1 fruit fly cellular context compared by ENCODE assay signal in the genomic region with DNA sequence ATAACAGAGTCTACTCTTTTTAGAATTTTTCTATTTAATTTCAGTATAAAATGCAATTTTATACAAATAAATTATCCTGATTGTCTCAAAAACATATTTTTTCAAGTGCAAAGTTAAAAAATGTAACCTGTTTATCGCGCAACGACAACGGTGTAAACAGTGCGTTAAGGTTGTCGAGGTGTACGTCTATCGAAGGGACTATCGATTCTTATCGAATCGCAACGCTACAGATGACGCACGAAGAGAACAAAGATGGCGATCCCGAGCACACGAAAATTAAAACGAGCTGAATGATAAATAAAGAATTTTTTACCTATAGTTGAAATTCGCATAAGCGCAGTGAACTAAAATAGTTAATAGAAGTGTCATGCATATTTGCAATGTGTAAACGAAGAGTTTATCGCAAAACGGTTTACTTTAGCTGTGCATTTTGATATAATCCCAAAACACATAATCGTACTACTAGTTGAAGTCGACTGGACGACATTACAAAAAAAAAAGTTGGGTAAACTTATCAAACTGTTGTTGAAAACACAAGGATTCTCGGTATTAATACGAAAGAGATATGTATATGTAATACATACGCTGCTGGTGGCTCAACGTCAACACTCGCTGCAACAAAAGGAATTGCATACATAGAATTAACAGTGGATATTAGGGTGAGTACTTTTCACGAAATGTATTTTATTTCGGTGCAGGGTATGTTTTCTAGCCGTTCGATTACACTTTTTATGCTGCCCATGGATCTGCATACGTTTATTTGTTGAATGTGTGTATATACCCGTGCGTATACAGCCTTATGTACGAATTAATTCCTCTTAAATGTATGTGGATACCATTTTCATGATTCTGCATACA.
TF ChIP-seq lines count a peak whose summit lies in the region.

A gene (plus strand): TSS at position 237 of the 858 bp plus-strand sequence.

TF ChIP-seq in whole organism, embryonic, 481 proteins besides CTCF, POLR2A, EP300 and RAD21 (continued from another document):
- TF ChIP-seq Gsc (GFP tag; IDR thresholded peaks at IDR 0.05; lab: Robert Waterston, UW) (no peak), kah (GFP tag; optimal IDR thresholded peaks at IDR 0.05; lab: Kevin White, UChicago) (peak; percentile 7), exex (tag; optimal IDR thresholded peaks at IDR 0.05; lab: Kevin White, UChicago) (no peak), CG34422 (GFP tag; IDR thresholded peaks at IDR 0.05; lab: Robert Waterston, UW) (peak; percentile 57; the same call in 2 of the 3 replicates), CG13123 (GFP tag; optimal IDR thresholded peaks at IDR 0.05; lab: Kevin White, UChicago) (peak; percentile 51), Elba2 (GFP tag; optimal IDR thresholded peaks at IDR 0.05; lab: Kevin White, UChicago) (no peak), Jarid2 (GFP tag; optimal IDR thresholded peaks at IDR 0.05; lab: Kevin White, UChicago) (no peak), Fer3 (tag; optimal IDR thresholded peaks at IDR 0.05; lab: Kevin White, UChicago) (peak; percentile 65), yki (optimal IDR thresholded peaks at IDR 0.05; lab: Kevin White, UChicago) (no peak), CG5953 (GFP tag; IDR thresholded peaks at IDR 0.05; lab: Robert Waterston, UW) (no peak), Rx (GFP tag; IDR thresholded peaks at IDR 0.05; lab: Robert Waterston, UW) (no peak; the same call in 1 of the 2 replicates), mam (GFP tag; optimal IDR thresholded peaks at IDR 0.05; lab: Kevin White, UChicago) (peak; percentile 70), sob (GFP tag; IDR thresholded peaks at IDR 0.05; lab: Robert Waterston, UW) (peak; percentile 62; the same call in 1 of the 2 replicates), croc (GFP tag; conservative IDR thresholded peaks at IDR 0.05; lab: Robert Waterston, UW) (no peak), gsb (GFP tag; IDR thresholded peaks at IDR 0.05; lab: Robert Waterston, UW) (no peak), grau (tag; optimal IDR thresholded peaks at IDR 0.05; lab: Kevin White, UChicago) (peak; percentile 69), CG8924 (tag; optimal IDR thresholded peaks at IDR 0.05; lab: Kevin White, UChicago) (peak; percentile 71), run (tag; optimal IDR thresholded peaks at IDR 0.05; lab: Kevin White, UChicago) (no peak), CG6854 (GFP tag; optimal IDR thresholded peaks at IDR 0.05; lab: Kevin White, UChicago) (peak; percentile 38), CG12659 (GFP tag; optimal IDR thresholded peaks at IDR 0.05; lab: Kevin White, UChicago) (peak; percentile 91), HLH3B (GFP tag; IDR thresholded peaks at IDR 0.05; lab: Robert Waterston, UW) (peak; percentile 52), D19A (tag; optimal IDR thresholded peaks at IDR 0.05; lab: Kevin White, UChicago) (peak; percentile 75), CG1603 (tag; optimal IDR thresholded peaks at IDR 0.05; lab: Kevin White, UChicago) (peak; percentile 97), MESR4 (GFP tag; optimal IDR thresholded peaks at IDR 0.05; lab: Kevin White, UChicago) (peak; percentile 91), zfh1 (GFP tag; IDR thresholded peaks at IDR 0.05; lab: Robert Waterston, UW) (peak; percentile 40; the same call in 1 of the 3 replicates), maf-S (GFP tag; optimal IDR thresholded peaks at IDR 0.05; lab: Kevin White, UChicago) (peak; percentile 42), peb (GFP tag; IDR thresholded peaks at IDR 0.05; lab: Robert Waterston, UW) (peak; percentile 31; the same call in 1 of the 2 replicates), salm (tag; optimal IDR thresholded peaks at IDR 0.05; lab: Kevin White, UChicago) (peak; percentile 29)
